Fruit fly (Drosophila melanogaster) whole organism, adult: ENCODE data around the gene CG10730.

Experiments
- CG11617 ChIP-seq: fragments of 200-800 bp; sonication (Bioruptor generic); optimal IDR thresholded peaks from 2 replicates; lab custom pipeline; 2017; ENCODE audit warnings: mild to moderate bottlenecking, missing biosample characterization, missing genetic modification reagents, missing genetic modification characterization
- CG14711 ChIP-seq: fragments of 200-800 bp; sonication (Bioruptor generic); optimal IDR thresholded peaks from 2 replicates; lab custom pipeline; 2018; ENCODE audit warnings: missing biosample characterization, mild to moderate bottlenecking, missing genetic modification characterization, moderate library complexity
- CG5204 ChIP-seq: fragments of 200-800 bp; sonication (Bioruptor generic); optimal IDR thresholded peaks from 2 replicates; lab custom pipeline; 2016; ENCODE audit warnings: missing biosample characterization, missing genetic modification characterization
- Crg-1 ChIP-seq: fragments of 200-800 bp; sonication (Bioruptor generic); optimal IDR thresholded peaks from 2 replicates; lab custom pipeline; 2016; ENCODE audit warnings: missing biosample characterization, missing genetic modification characterization
- cnc ChIP-seq, 2 experiments: fragments of >200 bp; optimal IDR thresholded peaks; 2 replicates each; lab custom pipeline; 2017
- kay ChIP-seq: fragments of 200-800 bp; sonication (Bioruptor generic); peaks from one replicate; lab custom pipeline; 2016; ENCODE audit warnings: missing biosample characterization, missing genetic modification characterization, borderline replicate concordance

DNA sequence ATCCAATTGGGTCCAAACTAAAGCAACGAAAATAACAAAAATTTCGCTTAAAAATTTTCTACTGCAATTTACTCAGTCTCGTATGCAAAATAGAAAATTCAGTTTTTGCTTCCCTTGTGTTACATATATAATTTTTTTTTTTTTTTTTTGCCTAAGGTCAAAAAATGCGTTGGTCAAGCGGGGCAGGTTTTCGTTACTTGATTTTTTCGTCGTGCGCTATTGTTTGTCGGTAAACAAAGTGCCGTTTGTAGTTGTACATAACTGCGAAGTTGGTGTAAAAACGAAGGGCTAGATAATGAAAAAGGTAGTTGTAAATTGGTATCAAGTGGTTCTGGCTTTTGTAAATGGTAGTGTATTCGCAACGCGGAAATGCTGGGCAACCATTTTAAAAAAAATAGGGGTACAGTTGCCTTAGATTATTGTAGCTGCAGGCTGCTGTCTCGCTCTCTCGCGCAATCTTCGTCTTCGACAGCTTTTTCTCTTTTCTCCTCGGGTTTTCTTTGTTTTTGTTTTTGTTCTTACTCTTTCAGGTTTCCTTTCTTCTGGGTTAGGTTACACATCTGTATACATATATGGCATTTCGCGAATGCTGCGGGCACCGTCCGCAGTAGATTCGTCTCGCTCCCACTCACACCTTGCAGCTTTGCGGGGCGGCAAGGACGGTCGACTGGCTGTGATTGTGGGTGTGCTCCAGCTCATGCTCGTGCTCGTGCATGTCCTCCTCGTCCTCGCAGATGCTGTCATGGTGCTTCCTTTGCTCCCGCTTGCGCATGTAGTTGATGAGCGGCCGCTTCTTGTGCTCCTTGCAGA is 10.4 kb upstream of the CG10730 start:
- TF ChIP-seq CG14711 (tag; lab: Kevin White, UChicago) (no peak), Crg-1 (GFP tag; lab: Kevin White, UChicago) (no peak), CG5204 (GFP tag; lab: Kevin White, UChicago) (no peak), kay (GFP tag; lab: Kevin White, UChicago) (no peak), cnc (optimal IDR thresholded peaks at IDR 0.05; lab: Kevin White, UChicago) (no peak), CG11617 (GFP tag; lab: Kevin White, UChicago) (no peak)
